Fruit fly (Drosophila melanogaster): ENCODE measurements around the gene alph.

Gene alph

DNA sequence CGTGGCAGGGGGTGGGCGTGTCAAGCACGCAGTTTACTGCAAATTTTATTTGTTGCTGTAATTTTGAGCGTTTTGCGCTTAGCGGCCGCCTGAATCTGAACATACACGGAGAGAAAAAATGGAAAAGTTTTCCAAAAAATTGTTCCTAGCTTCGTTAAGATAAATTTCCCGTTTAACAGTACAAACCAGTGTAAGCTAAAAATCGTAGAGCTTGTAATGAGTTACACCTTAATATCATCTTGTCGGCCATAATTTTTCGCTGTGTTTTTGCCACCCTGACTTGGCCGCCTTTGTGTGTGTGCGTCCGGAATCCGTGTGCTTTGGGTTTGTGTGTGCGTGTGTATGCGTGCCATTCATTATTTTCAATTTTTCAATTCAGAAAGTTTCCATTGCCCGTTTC is 59.9 kb downstream of the alph start (continued):
- peak; percentile 55 for TF ChIP-seq caup (GFP tag; optimal IDR thresholded peaks at IDR 0.05; ENCODE audit: severe bottlenecking)
- no peak for TF ChIP-seq gsb (GFP tag; IDR thresholded peaks at IDR 0.05)
- no peak for TF ChIP-seq CG6689 (GFP tag; IDR thresholded peaks at IDR 0.05)
- TF ChIP-seq CG9215 (GFP tag; IDR thresholded peaks at IDR 0.05), result no peak
- peak; percentile 9 for TF ChIP-seq Asciz (GFP tag; optimal IDR thresholded peaks at IDR 0.05)
- no peak for TF ChIP-seq HLHmδ (GFP tag; optimal IDR thresholded peaks at IDR 0.05)
- TF ChIP-seq Bdp1 (GFP tag; optimal IDR thresholded peaks at IDR 0.05), result no peak
- no peak for TF ChIP-seq CG6175 (GFP tag; IDR thresholded peaks at IDR 0.05)
- TF ChIP-seq Eip74EF (GFP tag; optimal IDR thresholded peaks at IDR 0.05), result no peak
- TF ChIP-seq CG10959 (GFP tag; IDR thresholded peaks at IDR 0.05), result no peak
- no peak for TF ChIP-seq hbn (GFP tag; IDR thresholded peaks at IDR 0.05; ENCODE audit: partially characterized antibody)
- TF ChIP-seq Dip2 (GFP tag; IDR thresholded peaks at IDR 0.05), result no peak
- no peak for TF ChIP-seq kay (GFP tag; optimal IDR thresholded peaks at IDR 0.05)
- TF ChIP-seq gcm (GFP tag; optimal IDR thresholded peaks at IDR 0.05), result no peak
- no peak for TF ChIP-seq Dfd (GFP tag; optimal IDR thresholded peaks at IDR 0.05)
- TF ChIP-seq tin (GFP tag; optimal IDR thresholded peaks at IDR 0.05), result no peak
- TF ChIP-seq chn (GFP tag; optimal IDR thresholded peaks at IDR 0.05), result no peak
- TF ChIP-seq CG6854 (GFP tag; optimal IDR thresholded peaks at IDR 0.05), result peak; percentile 20
- TF ChIP-seq CG12769 (tag; optimal IDR thresholded peaks at IDR 0.05), result peak; percentile 32
- no peak for TF ChIP-seq CG12104 (GFP tag; optimal IDR thresholded peaks at IDR 0.05)
- TF ChIP-seq CkIIα-i1 (GFP tag; IDR thresholded peaks at IDR 0.05), result no peak
- TF ChIP-seq nom (GFP tag; optimal IDR thresholded peaks at IDR 0.05), result no peak
- TF ChIP-seq Ets97D (GFP tag; optimal IDR thresholded peaks at IDR 0.05), result no peak
- no peak for TF ChIP-seq Tbp (GFP tag; optimal IDR thresholded peaks at IDR 0.05)
- TF ChIP-seq ttk (GFP tag; IDR thresholded peaks at IDR 0.05), result peak; percentile 39; the same call in 1 of the 2 replicates
- no peak for TF ChIP-seq Nf-YB (GFP tag; optimal IDR thresholded peaks at IDR 0.05)
- peak; percentile 60 for TF ChIP-seq Hmr (GFP tag; optimal IDR thresholded peaks at IDR 0.05)
- no peak for TF ChIP-seq CG16813 (GFP tag; IDR thresholded peaks at IDR 0.05; ENCODE audit: partially characterized antibody)
- no peak for TF ChIP-seq en (GFP tag; optimal IDR thresholded peaks at IDR 0.05)
- 0 out of 2 replicates have a peak, but pooled peaks have one; percentile 6 for TF ChIP-seq onecut (GFP tag; IDR thresholded peaks at IDR 0.05)
- peak; percentile 4 for TF ChIP-seq tio (GFP tag; optimal IDR thresholded peaks at IDR 0.05)
- TF ChIP-seq gce (GFP tag; IDR thresholded peaks at IDR 0.05), result no peak
- no peak for TF ChIP-seq CG18476 (GFP tag; optimal IDR thresholded peaks at IDR 0.05)
- TF ChIP-seq CG7271 (tag; optimal IDR thresholded peaks at IDR 0.05), result no peak
- no peak for TF ChIP-seq TFAM (GFP tag; optimal IDR thresholded peaks at IDR 0.05)
- TF ChIP-seq Med (GFP tag), result peak; percentile 79
- TF ChIP-seq CG4854 (GFP tag; optimal IDR thresholded peaks at IDR 0.05), result no peak
- no peak for TF ChIP-seq gt (GFP tag; IDR thresholded peaks at IDR 0.05)
- peak; percentile 47 for TF ChIP-seq cwo (GFP tag; optimal IDR thresholded peaks at IDR 0.05)
- no peak for TF ChIP-seq Rx (GFP tag; IDR thresholded peaks at IDR 0.05)
- no peak for TF ChIP-seq CG30431 (GFP tag; optimal IDR thresholded peaks at IDR 0.05)
- peak; percentile 47 for TF ChIP-seq CG7839 (tag; optimal IDR thresholded peaks at IDR 0.05)
- TF ChIP-seq CG17612 (GFP tag; IDR thresholded peaks at IDR 0.05), result no peak

All from whole organism, embryonic.